Worm (Caenorhabditis elegans) whole organism, L2 larva: ENCODE results near the gene fbxc-49.
"Not testable (repeated sequence)": the region's sequence is repeated elsewhere in the genome, so short reads cannot be mapped to it uniquely, and the experiment has no call there.

Source experiments
- C34F6.9 ChIP-seq: fragments of 150-350 bp; optimal IDR thresholded peaks from 2 replicates; lab custom pipeline; 2014; ENCODE audit warnings: missing biosample characterization, missing genetic modification characterization
- F13H6.1 ChIP-seq: sonication (generic microtip); optimal IDR thresholded peaks from 2 replicates; lab custom pipeline; 2016; ENCODE audit warnings: missing genetic modification characterization, missing compliant biosample characterization
- R02D3.7 ChIP-seq: fragments of 150-350 bp; optimal IDR thresholded peaks from 2 replicates; lab custom pipeline; 2014; ENCODE audit warnings: missing biosample characterization, missing genetic modification characterization
- ZK546.5 ChIP-seq: sonication (generic microtip); optimal IDR thresholded peaks from 2 replicates; lab custom pipeline; 2017; ENCODE audit warnings: missing biosample characterization, missing genetic modification characterization
- ceh-16 ChIP-seq: fragments of 150-350 bp; optimal IDR thresholded peaks from 2 replicates; lab custom pipeline; 2014; ENCODE audit warnings: missing biosample characterization, missing genetic modification characterization
- ceh-82 ChIP-seq: fragments of 150-350 bp; optimal IDR thresholded peaks from 2 replicates; lab custom pipeline; 2014; ENCODE audit warnings: missing biosample characterization, missing genetic modification characterization
- crh-2 ChIP-seq: sonication (generic microtip); optimal IDR thresholded peaks from 2 replicates; lab custom pipeline; 2017; ENCODE audit warnings: missing biosample characterization, missing genetic modification characterization
- elt-1 ChIP-seq: fragments of 150-350 bp; optimal IDR thresholded peaks from 2 replicates; lab custom pipeline; 2014; ENCODE audit warnings: missing biosample characterization, missing genetic modification characterization
- fos-1 ChIP-seq: fragments of 150-350 bp; optimal IDR thresholded peaks from 2 replicates; lab custom pipeline; 2014; ENCODE audit warnings: missing biosample characterization, missing genetic modification characterization
- gmeb-1 ChIP-seq: fragments of 150-350 bp; optimal IDR thresholded peaks from 2 replicates; lab custom pipeline; 2014; ENCODE audit warnings: missing biosample characterization, missing genetic modification characterization
- lin-11 ChIP-seq: fragments of 150-350 bp; sonication (generic microtip); optimal IDR thresholded peaks from 2 replicates; lab custom pipeline; 2014; ENCODE audit warnings: missing biosample characterization, missing genetic modification characterization, inconsistent platforms, mixed read lengths
- lin-13 ChIP-seq: fragments of 150-350 bp; optimal IDR thresholded peaks from 2 replicates; lab custom pipeline; 2014; ENCODE audit warnings: missing biosample characterization, missing genetic modification reagents, missing genetic modification characterization
- lin-39 ChIP-seq: fragments of 150-350 bp; optimal IDR thresholded peaks from 2 replicates; lab custom pipeline; 2014; ENCODE audit warnings: missing biosample characterization, missing genetic modification reagents, missing genetic modification characterization
- lsy-2 ChIP-seq, 2 experiments: fragments of 150-350 bp in 1 of 2; sonication (generic microtip) in 1 of 2; optimal IDR thresholded peaks; 2 replicates each; lab custom pipeline; 2014 to 2017; ENCODE audit warnings: missing biosample characterization in 2 of 2, missing genetic modification characterization in 2 of 2
- mab-5 ChIP-seq: fragments of 150-350 bp; optimal IDR thresholded peaks from 2 replicates; lab custom pipeline; 2014; ENCODE audit warnings: missing biosample characterization, missing genetic modification characterization
- mdl-1 ChIP-seq, 2 experiments: fragments of 150-350 bp in 1 of 2; sonication (generic microtip) in 1 of 2; optimal IDR thresholded peaks; 2 replicates each; lab custom pipeline; 2017; ENCODE audit warnings: missing biosample characterization in 2 of 2, missing genetic modification characterization in 2 of 2
- nhr-10 ChIP-seq: sonication (generic microtip); optimal IDR thresholded peaks from 2 replicates; lab custom pipeline; 2017; ENCODE audit warnings: missing biosample characterization, missing genetic modification characterization
- nhr-11 ChIP-seq: fragments of 150-350 bp; optimal IDR thresholded peaks from 2 replicates; lab custom pipeline; 2014; ENCODE audit warnings: missing biosample characterization, missing genetic modification characterization
- nhr-12 ChIP-seq: fragments of 150-350 bp; optimal IDR thresholded peaks from 2 replicates; lab custom pipeline; 2014; ENCODE audit warnings: missing biosample characterization, missing genetic modification characterization
- nhr-129 ChIP-seq: fragments of 150-350 bp; optimal IDR thresholded peaks from 2 replicates; lab custom pipeline; 2014; ENCODE audit warnings: missing biosample characterization, missing genetic modification characterization
- nhr-21 ChIP-seq: fragments of 150-350 bp; optimal IDR thresholded peaks from 2 replicates; lab custom pipeline; 2014; ENCODE audit warnings: missing biosample characterization, missing genetic modification characterization
- nhr-23 ChIP-seq: fragments of 150-350 bp; optimal IDR thresholded peaks from 2 replicates; lab custom pipeline; 2014; ENCODE audit warnings: missing biosample characterization, missing genetic modification reagents, missing genetic modification characterization
- nhr-237 ChIP-seq: fragments of 150-350 bp; optimal IDR thresholded peaks from 2 replicates; lab custom pipeline; 2014; ENCODE audit warnings: missing biosample characterization, missing genetic modification characterization
- nhr-25 ChIP-seq: fragments of 150-350 bp; sonication (generic microtip); optimal IDR thresholded peaks from 3 replicates; lab custom pipeline; 2014; ENCODE audit warnings: missing biosample characterization, missing genetic modification characterization
- nhr-6 ChIP-seq: fragments of 150-350 bp; optimal IDR thresholded peaks from 2 replicates; lab custom pipeline; 2014; ENCODE audit warnings: missing biosample characterization, missing genetic modification characterization
- nhr-77 ChIP-seq: fragments of 150-350 bp; optimal IDR thresholded peaks from 2 replicates; lab custom pipeline; 2014; ENCODE audit warnings: missing biosample characterization, missing genetic modification characterization
- peb-1 ChIP-seq: fragments of 150-350 bp; optimal IDR thresholded peaks from 2 replicates; lab custom pipeline; 2014; ENCODE audit warnings: missing biosample characterization, missing genetic modification characterization
- sem-4 ChIP-seq: fragments of 150-350 bp; optimal IDR thresholded peaks from 2 replicates; lab custom pipeline; 2014; ENCODE audit warnings: missing biosample characterization, missing genetic modification reagents, missing genetic modification characterization
- skn-1 ChIP-seq: sonication (generic microtip); optimal IDR thresholded peaks from 2 replicates; lab custom pipeline; 2017; ENCODE audit warnings: missing biosample characterization, missing genetic modification characterization
- sma-3 ChIP-seq: sonication (generic microtip); optimal IDR thresholded peaks from 2 replicates; lab custom pipeline; 2016; ENCODE audit warnings: missing genetic modification reagents, missing genetic modification characterization, missing compliant biosample characterization
- sma-9 ChIP-seq, 2 experiments: fragments of 150-350 bp in 1 of 2; sonication (generic microtip) in 1 of 2; optimal IDR thresholded peaks; 2 replicates each; lab custom pipeline; 2014 to 2016; ENCODE audit warnings: missing genetic modification characterization in 2 of 2, mild to moderate bottlenecking in 1 of 2, missing biosample characterization in 1 of 2, missing compliant biosample characterization in 1 of 2, missing genetic modification reagents in 1 of 2, moderate library complexity in 1 of 2
- unc-39 ChIP-seq: fragments of 150-350 bp; optimal IDR thresholded peaks from 2 replicates; lab custom pipeline; 2014; ENCODE audit warnings: missing biosample characterization, missing genetic modification characterization
- unc-55 ChIP-seq: fragments of 150-350 bp; sonication (generic microtip); optimal IDR thresholded peaks from 3 replicates; lab custom pipeline; 2014; ENCODE audit warnings: missing biosample characterization, missing genetic modification reagents, missing genetic modification characterization
- ztf-4 ChIP-seq: fragments of 150-350 bp; optimal IDR thresholded peaks from 2 replicates; lab custom pipeline; 2014; ENCODE audit warnings: missing biosample characterization, missing genetic modification characterization

The fbxc-49 gene

ce11 chrII:2058985-2059384 is 24.9 kb upstream of the fbxc-49 start, which contains the start of gene F07E5.5:
Gene F07E5.5, minus strand, starts transcription at chrII:2059070.
- TF ChIP-seq sem-4 (tag; lab: Kevin White, UChicago) (no peak), lin-13 (peak; percentile 73), nhr-21 (peak; percentile 15), lsy-2 (tag; optimal IDR thresholded peaks at IDR 0.05; lab: Kevin White, UChicago) (peak; percentile 91 to 97), ztf-4 (tag; lab: Kevin White, UChicago) (no peak), unc-55 (GFP tag; lab: Kevin White, UChicago) (peak; percentile 68), lin-39 (tag; lab: Kevin White, UChicago) (no peak), crh-2 (peak; percentile 5), nhr-6 (tag; lab: Kevin White, UChicago) (no peak), nhr-77 (tag; lab: Kevin White, UChicago) (no peak), unc-39 (tag; lab: Kevin White, UChicago) (no peak), ZK546.5 (no peak), F13H6.1 (tag; lab: Kevin White, UChicago) (peak; percentile 54), R02D3.7 (no peak), nhr-25 (no peak), nhr-129 (tag; lab: Kevin White, UChicago) (peak; percentile 12), gmeb-1 (tag; lab: Kevin White, UChicago) (peak; percentile 56), sma-3 (GFP tag; lab: Kevin White, UChicago) (peak; percentile 37), lin-11 (peak; percentile 30), ceh-82 (tag; lab: Kevin White, UChicago) (no peak)

ce11 chrII:2063989-2064388 is 19.9 kb upstream of the fbxc-49 start, which contains the start of gene F07E5.13:
Gene F07E5.13, minus strand, starts transcription at chrII:2064089.
- TF ChIP-seq nhr-21 (no peak), lin-39 (tag; lab: Kevin White, UChicago) (no peak), sma-3 (GFP tag; lab: Kevin White, UChicago) (no peak), R02D3.7 (no peak), ztf-4 (tag; lab: Kevin White, UChicago) (no peak), sma-9 (GFP tag; optimal IDR thresholded peaks at IDR 0.05; lab: Kevin White, UChicago) (no peak), sma-9 (tag; optimal IDR thresholded peaks at IDR 0.05; lab: Kevin White, UChicago) (no peak), ceh-16 (tag; lab: Kevin White, UChicago) (no peak), peb-1 (no peak), C34F6.9 (tag; lab: Kevin White, UChicago) (no peak), F13H6.1 (tag; lab: Kevin White, UChicago) (no peak), gmeb-1 (tag; lab: Kevin White, UChicago) (no peak), nhr-11 (tag; lab: Kevin White, UChicago) (no peak), nhr-25 (no peak), nhr-237 (tag; lab: Kevin White, UChicago) (no peak), elt-1 (tag; lab: Kevin White, UChicago) (no peak), nhr-23 (tag; lab: Kevin White, UChicago) (no peak), mab-5 (tag; lab: Kevin White, UChicago) (no peak)

- TF ChIP-seq nhr-21 (no peak), sma-3 (GFP tag; lab: Kevin White, UChicago) (no peak), C34F6.9 (tag; lab: Kevin White, UChicago) (no peak), unc-39 (tag; lab: Kevin White, UChicago) (no peak), nhr-6 (tag; lab: Kevin White, UChicago) (no peak), mdl-1 (tag; optimal IDR thresholded peaks at IDR 0.05; lab: Kevin White, UChicago) (no peak), nhr-129 (tag; lab: Kevin White, UChicago) (no peak), nhr-12 (tag; lab: Kevin White, UChicago) (no peak), nhr-10 (tag; lab: Kevin White, UChicago) (no peak), skn-1 (tag; lab: Kevin White, UChicago) (no peak)
Measured at ce11 chrII:2064497-2064896, 19.4 kb upstream of the fbxc-49 start, which contains the start of gene fbxb-6. Gene fbxb-6, plus strand, starts transcription at chrII:2064797.

- not testable (repeated sequence) for TF ChIP-seq fos-1 (tag; lab: Kevin White, UChicago); nhr-129 (tag; lab: Kevin White, UChicago); unc-55 (GFP tag; lab: Kevin White, UChicago)
Measured at ce11 chrII:2067451-2068021, 16.4 kb upstream of the fbxc-49 start, which contains the start of gene F07E5.12. Gene F07E5.12, plus strand, starts transcription at chrII:2067971.
